Fruit fly (Drosophila melanogaster) whole organism, prepupa: ENCODE data around the gene Alms1b.
A peak's percentile ranks its signal among the peaks of the same experiment; 100 is the strongest.

Experiments used
- Blimp-1 ChIP-seq: fragments of 200-800 bp; sonication (Bioruptor generic); optimal IDR thresholded peaks from 3 replicates; lab custom pipeline; 2017; ENCODE audit warnings: missing biosample characterization, missing genetic modification characterization, mild to moderate bottlenecking, moderate library complexity, missing genetic modification reagents
- CG10631 ChIP-seq: fragments of 200-800 bp; sonication (Bioruptor generic); optimal IDR thresholded peaks from 2 replicates; lab custom pipeline; 2016; ENCODE audit warnings: missing biosample characterization, missing genetic modification characterization
- CG10669 ChIP-seq: fragments of 200-800 bp; sonication (Bioruptor generic); optimal IDR thresholded peaks from 3 replicates; lab custom pipeline; 2018; ENCODE audit warnings: missing biosample characterization, mild to moderate bottlenecking, missing genetic modification characterization, moderate library complexity
- CG11762 ChIP-seq: fragments of 200-800 bp; sonication (Bioruptor generic); optimal IDR thresholded peaks from 3 replicates; lab custom pipeline; 2016; ENCODE audit warnings: missing biosample characterization, missing genetic modification characterization; ENCODE audit not compliant: insufficient read depth
- CG11902 ChIP-seq: fragments of 200-800 bp; sonication (Bioruptor generic); optimal IDR thresholded peaks from 3 replicates; lab custom pipeline; 2016; ENCODE audit warnings: missing biosample characterization, missing genetic modification characterization
- CG15336 ChIP-seq: fragments of 200-800 bp; sonication (Bioruptor generic); IDR thresholded peaks from 2 replicates; pipeline ENCODE4 v1.3.6; 2022; ENCODE audit warnings: missing biosample characterization, missing genetic modification characterization
- CG1621 ChIP-seq: fragments of 200-800 bp; sonication (Bioruptor generic); optimal IDR thresholded peaks from 3 replicates; lab custom pipeline; 2018; ENCODE audit warnings: missing biosample characterization, mild to moderate bottlenecking, missing genetic modification characterization
- CG16779 ChIP-seq: fragments of 200-800 bp; sonication (Bioruptor generic); optimal IDR thresholded peaks from 3 replicates; lab custom pipeline; 2017; ENCODE audit warnings: missing biosample characterization, mild to moderate bottlenecking, missing genetic modification characterization
- CG3032 ChIP-seq: fragments of 200-800 bp; optimal IDR thresholded peaks from 2 replicates; lab custom pipeline; 2019; ENCODE audit warnings: missing biosample characterization, mild to moderate bottlenecking, missing genetic modification characterization, moderate library complexity
- CG34406 ChIP-seq: fragments of 200-800 bp; sonication (Bioruptor generic); optimal IDR thresholded peaks from 3 replicates; lab custom pipeline; 2016; ENCODE audit warnings: missing biosample characterization, missing genetic modification characterization
- CG3919 ChIP-seq: fragments of 200-800 bp; sonication (Bioruptor generic); optimal IDR thresholded peaks from 3 replicates; lab custom pipeline; 2016; ENCODE audit warnings: missing biosample characterization, missing genetic modification characterization
- CG4318 ChIP-seq: fragments of 200-800 bp; sonication (Bioruptor generic); optimal IDR thresholded peaks from 3 replicates; lab custom pipeline; 2017; ENCODE audit warnings: missing biosample characterization, mild to moderate bottlenecking, missing genetic modification characterization
- CG6163 ChIP-seq: fragments of 200-800 bp; sonication (Bioruptor generic); IDR thresholded peaks from 3 replicates; pipeline ENCODE4 v1.3.6; 2022; ENCODE audit warnings: missing biosample characterization, missing genetic modification characterization
- CG6792 ChIP-seq: fragments of 200-800 bp; sonication (Bioruptor generic); optimal IDR thresholded peaks from 3 replicates; lab custom pipeline; 2016; ENCODE audit warnings: missing biosample characterization, missing genetic modification characterization
- CG6808 ChIP-seq: fragments of 200-800 bp; sonication (Bioruptor generic); optimal IDR thresholded peaks from 3 replicates; lab custom pipeline; 2017; ENCODE audit warnings: missing biosample characterization, missing genetic modification characterization, mild to moderate bottlenecking, moderate library complexity, missing genetic modification reagents
- CG6854 ChIP-seq: fragments of 200-800 bp; sonication (Bioruptor generic); optimal IDR thresholded peaks from 2 replicates; lab custom pipeline; 2017; ENCODE audit warnings: missing biosample characterization, mild to moderate bottlenecking, missing genetic modification characterization
- CG7368 ChIP-seq: fragments of 200-800 bp; sonication (Bioruptor generic); optimal IDR thresholded peaks from 3 replicates; lab custom pipeline; 2016; ENCODE audit warnings: missing biosample characterization, missing genetic modification characterization
- CG8319 ChIP-seq: fragments of 200-800 bp; sonication (Bioruptor generic); optimal IDR thresholded peaks from 3 replicates; lab custom pipeline; 2016; ENCODE audit warnings: missing biosample characterization, missing genetic modification characterization
- CG8632 ChIP-seq: fragments of 200-800 bp; sonication (Bioruptor generic); optimal IDR thresholded peaks from 3 replicates; lab custom pipeline; 2016; ENCODE audit warnings: missing biosample characterization, missing genetic modification characterization
- Eip75B ChIP-seq: fragments of 200-800 bp; sonication (Bioruptor generic); optimal IDR thresholded peaks from 3 replicates; lab custom pipeline; 2016; ENCODE audit warnings: missing biosample characterization, missing genetic modification characterization
- Eip78C ChIP-seq: fragments of 200-800 bp; sonication (Bioruptor generic); peaks from one replicate; lab custom pipeline; 2016; ENCODE audit warnings: missing biosample characterization, missing genetic modification characterization
- Eip93F ChIP-seq: fragments of 200-800 bp; sonication (Bioruptor generic); optimal IDR thresholded peaks from 2 replicates; lab custom pipeline; 2016; ENCODE audit warnings: missing biosample characterization, mild to moderate bottlenecking, missing genetic modification characterization
- Ets21C ChIP-seq: fragments of 200-800 bp; sonication (Bioruptor generic); optimal IDR thresholded peaks from 3 replicates; lab custom pipeline; 2016; ENCODE audit warnings: missing biosample characterization, missing genetic modification characterization
- Ets96B ChIP-seq: fragments of 200-800 bp; optimal IDR thresholded peaks from 2 replicates; lab custom pipeline; 2019; ENCODE audit warnings: missing biosample characterization, mild to moderate bottlenecking, missing genetic modification characterization, moderate library complexity
- Gug ChIP-seq: fragments of 200-800 bp; sonication (Bioruptor generic); IDR thresholded peaks from 2 replicates; pipeline ENCODE4 v1.3.6; 2022; ENCODE audit warnings: missing biosample characterization, missing genetic modification characterization
- Hr38 ChIP-seq: sonication (Bioruptor generic); optimal IDR thresholded peaks from 2 replicates; lab custom pipeline; 2016; ENCODE audit warnings: missing biosample characterization, missing genetic modification characterization
- Hr39 ChIP-seq: fragments of 200-800 bp; sonication (Bioruptor generic); optimal IDR thresholded peaks from 2 replicates; lab custom pipeline; 2016; ENCODE audit warnings: missing biosample characterization, missing genetic modification characterization
- Hr4 ChIP-seq: fragments of 200-800 bp; sonication (Bioruptor generic); optimal IDR thresholded peaks from 3 replicates; lab custom pipeline; 2016; ENCODE audit warnings: missing biosample characterization, missing genetic modification characterization
- Lpt ChIP-seq: fragments of 200-800 bp; sonication (Bioruptor generic); optimal IDR thresholded peaks from 3 replicates; lab custom pipeline; 2016; ENCODE audit warnings: missing biosample characterization, missing genetic modification characterization
- Met ChIP-seq: fragments of 200-800 bp; sonication (Bioruptor generic); optimal IDR thresholded peaks from 3 replicates; lab custom pipeline; 2016; ENCODE audit warnings: missing biosample characterization, missing genetic modification characterization
- Smox ChIP-seq: fragments of 200-800 bp; sonication (Bioruptor generic); optimal IDR thresholded peaks from 3 replicates; lab custom pipeline; 2016; ENCODE audit warnings: missing biosample characterization, missing genetic modification characterization
- Sox102F ChIP-seq: fragments of 200-800 bp; sonication (Bioruptor generic); optimal IDR thresholded peaks from 2 replicates; lab custom pipeline; 2016; ENCODE audit warnings: missing biosample characterization, mild to moderate bottlenecking, missing genetic modification characterization
- Sox15 ChIP-seq: fragments of 200-800 bp; sonication (Bioruptor generic); optimal IDR thresholded peaks from 3 replicates; lab custom pipeline; 2016; ENCODE audit warnings: missing biosample characterization, missing genetic modification characterization
- achi ChIP-seq: fragments of 200-800 bp; sonication (Bioruptor generic); optimal IDR thresholded peaks from 3 replicates; lab custom pipeline; 2016; ENCODE audit warnings: missing biosample characterization, missing genetic modification characterization
- acj6 ChIP-seq: fragments of 200-800 bp; sonication (Bioruptor generic); optimal IDR thresholded peaks from 3 replicates; lab custom pipeline; 2016; ENCODE audit warnings: missing biosample characterization, missing genetic modification characterization
- cyc ChIP-seq: fragments of 200-800 bp; sonication (Bioruptor generic); optimal IDR thresholded peaks from 3 replicates; lab custom pipeline; 2016; ENCODE audit warnings: missing biosample characterization, missing genetic modification characterization
- dac ChIP-seq: fragments of 200-800 bp; sonication (Bioruptor generic); optimal IDR thresholded peaks from 2 replicates; lab custom pipeline; 2017; ENCODE audit warnings: missing biosample characterization, mild to moderate bottlenecking, missing genetic modification characterization
- dsx ChIP-seq: fragments of 200-800 bp; optimal IDR thresholded peaks from 3 replicates; lab custom pipeline; 2019; ENCODE audit warnings: missing biosample characterization, mild to moderate bottlenecking, missing genetic modification characterization, moderate library complexity; ENCODE audit not compliant: poor library complexity, severe bottlenecking
- eg ChIP-seq: fragments of 200-800 bp; sonication (Bioruptor generic); IDR thresholded peaks from 3 replicates; pipeline ENCODE4 v1.3.6; 2022; ENCODE audit warnings: missing biosample characterization, missing genetic modification characterization
- esn ChIP-seq: fragments of 200-800 bp; sonication (Bioruptor generic); optimal IDR thresholded peaks from 2 replicates; lab custom pipeline; 2016; ENCODE audit warnings: missing biosample characterization, mild to moderate bottlenecking, missing genetic modification characterization, moderate library complexity
- fd85E ChIP-seq: fragments of 200-800 bp; sonication (Bioruptor generic); optimal IDR thresholded peaks from 3 replicates; lab custom pipeline; 2016; ENCODE audit warnings: missing biosample characterization, missing genetic modification characterization
- fkh ChIP-seq: fragments of 200-800 bp; sonication (Bioruptor generic); optimal IDR thresholded peaks from 3 replicates; lab custom pipeline; 2017; ENCODE audit warnings: missing biosample characterization, mild to moderate bottlenecking, missing genetic modification characterization, moderate library complexity
- lz ChIP-seq: fragments of 200-800 bp; sonication (Bioruptor generic); optimal IDR thresholded peaks from 3 replicates; lab custom pipeline; 2016; ENCODE audit warnings: missing biosample characterization, missing genetic modification characterization
- net ChIP-seq: fragments of 200-800 bp; sonication (Bioruptor generic); optimal IDR thresholded peaks from 3 replicates; lab custom pipeline; 2016; ENCODE audit warnings: missing biosample characterization, missing genetic modification characterization
- pdm3 ChIP-seq: fragments of 200-800 bp; sonication (Bioruptor generic); optimal IDR thresholded peaks from 3 replicates; lab custom pipeline; 2016; ENCODE audit warnings: missing biosample characterization, missing genetic modification characterization
- salr ChIP-seq, 2 experiments: fragments of 200-800 bp; sonication (Bioruptor generic); optimal IDR thresholded peaks; 3 replicates each; lab custom pipeline; 2016 to 2018; ENCODE audit warnings: missing biosample characterization in 2 of 2, missing genetic modification characterization in 2 of 2, mild to moderate bottlenecking in 1 of 2
- spab ChIP-seq: fragments of 200-800 bp; sonication (Bioruptor generic); optimal IDR thresholded peaks from 2 replicates; lab custom pipeline; 2017; ENCODE audit warnings: missing biosample characterization, mild to moderate bottlenecking, missing genetic modification characterization, missing genetic modification reagents
- ss ChIP-seq, 2 experiments: fragments of 200-800 bp; sonication (Bioruptor generic); optimal IDR thresholded peaks; 2 replicates in 1 of 2; 3 replicates in 1 of 2; lab custom pipeline; 2017 to 2018; ENCODE audit warnings: mild to moderate bottlenecking in 2 of 2, missing biosample characterization in 2 of 2, missing genetic modification characterization in 2 of 2, moderate library complexity in 1 of 2
- topi ChIP-seq: fragments of 200-800 bp; sonication (Bioruptor generic); optimal IDR thresholded peaks from 3 replicates; lab custom pipeline; 2016; ENCODE audit warnings: missing biosample characterization, missing genetic modification characterization
- vri ChIP-seq: fragments of 200-800 bp; sonication (Bioruptor generic); optimal IDR thresholded peaks from 3 replicates; lab custom pipeline; 2016; ENCODE audit warnings: missing biosample characterization, mild to moderate bottlenecking, missing genetic modification characterization

Gene Alms1b

dm6 chrX:4589951-4590771 lies 40.6 kb downstream of the Alms1b start:
- TF ChIP-seq dsx (GFP tag; lab: Kevin White, UChicago) (peak; percentile 79), spab (peak; percentile 86), acj6 (peak; percentile 90), ss (GFP tag; optimal IDR thresholded peaks at IDR 0.05; lab: Kevin White, UChicago) (peak; percentile 82 to 85), salr (GFP tag; optimal IDR thresholded peaks at IDR 0.05; lab: Kevin White, UChicago) (peak; percentile 79 to 95), fkh (GFP tag; lab: Kevin White, UChicago) (peak; percentile 30), CG11762 (GFP tag; lab: Kevin White, UChicago) (peak; percentile 89), Eip78C (GFP tag; lab: Kevin White, UChicago) (peak; percentile 90), topi (peak; percentile 74), vri (GFP tag; lab: Kevin White, UChicago) (peak; percentile 17), CG16779 (tag; lab: Kevin White, UChicago) (peak; percentile 84), Hr38 (no peak), Ets21C (GFP tag; lab: Kevin White, UChicago) (peak; percentile 79), pdm3 (GFP tag; lab: Kevin White, UChicago) (peak; percentile 76), CG10631 (GFP tag; lab: Kevin White, UChicago) (peak; percentile 93), dac (GFP tag; lab: Kevin White, UChicago) (peak; percentile 92), CG6792 (GFP tag; lab: Kevin White, UChicago) (peak; percentile 97), esn (GFP tag; lab: Kevin White, UChicago) (peak; percentile 66), fd85E (GFP tag; lab: Kevin White, UChicago) (peak; percentile 83), achi (GFP tag; lab: Kevin White, UChicago) (peak; percentile 92), CG8319 (peak; percentile 91), CG6854 (peak; percentile 84), CG6808 (GFP tag; lab: Kevin White, UChicago) (peak; percentile 83), eg (GFP tag; lab: Robert Waterston, UW) (peak; percentile 98), CG3032 (tag; lab: Kevin White, UChicago) (peak; percentile 93), CG8632 (peak; percentile 90), CG1621 (tag; lab: Kevin White, UChicago) (peak; percentile 95), Ets96B (peak; percentile 92), Lpt (GFP tag; lab: Kevin White, UChicago) (peak; percentile 86), Smox (GFP tag; lab: Kevin White, UChicago) (peak; percentile 67), Met (GFP tag; lab: Kevin White, UChicago) (peak; percentile 63), Hr39 (GFP tag; lab: Kevin White, UChicago) (peak; percentile 86), lz (GFP tag; lab: Kevin White, UChicago) (peak; percentile 82), CG11902 (GFP tag; lab: Kevin White, UChicago) (peak; percentile 98), CG10669 (GFP tag; lab: Kevin White, UChicago) (peak; percentile 90), Sox15 (GFP tag; lab: Kevin White, UChicago) (peak; percentile 96), Blimp-1 (GFP tag; lab: Kevin White, UChicago) (peak; percentile 78), Eip75B (GFP tag; lab: Kevin White, UChicago) (peak; percentile 60), CG3919 (GFP tag; lab: Kevin White, UChicago) (peak; percentile 95), net (GFP tag; lab: Kevin White, UChicago) (peak; percentile 89), Sox102F (peak; percentile 47), Eip93F (no peak), CG7368 (GFP tag; lab: Kevin White, UChicago) (peak; percentile 96), Hr4 (GFP tag; lab: Kevin White, UChicago) (peak; percentile 43), CG4318 (GFP tag; lab: Kevin White, UChicago) (peak; percentile 93), CG34406 (GFP tag; lab: Kevin White, UChicago) (peak; percentile 86), CG15336 (GFP tag; lab: Robert Waterston, UW) (peak; percentile 89), Gug (GFP tag; lab: Robert Waterston, UW) (peak; percentile 95), cyc (GFP tag; lab: Kevin White, UChicago) (peak; percentile 83), CG6163 (GFP tag; lab: Robert Waterston, UW) (peak; percentile 98)
